Worm (Caenorhabditis elegans) whole organism, L1 larva: ENCODE measurements around the gene Y49F6B.9.

Source experiments
- C04F5.9 ChIP-seq: sonication (generic microtip); optimal IDR thresholded peaks from 2 replicates; lab custom pipeline; 2016; ENCODE audit warnings: missing genetic modification characterization, missing compliant biosample characterization
- C16A3.4 ChIP-seq: fragments of 150-350 bp; optimal IDR thresholded peaks from 2 replicates; lab custom pipeline; 2014; ENCODE audit warnings: missing biosample characterization, missing genetic modification characterization
- F16B12.6 ChIP-seq: fragments of 150-350 bp; optimal IDR thresholded peaks from 2 replicates; lab custom pipeline; 2014; ENCODE audit warnings: missing biosample characterization, missing genetic modification characterization
- blmp-1 ChIP-seq: fragments of 150-350 bp; optimal IDR thresholded peaks from 2 replicates; lab custom pipeline; 2014; ENCODE audit warnings: missing biosample characterization, missing genetic modification characterization
- ceh-82 ChIP-seq, 3 experiments: fragments of 150-350 bp in 1 of 3; sonication (generic microtip) in 2 of 3; optimal IDR thresholded peaks; 2 replicates each; lab custom pipeline; 2014 to 2017; ENCODE audit warnings: missing biosample characterization in 3 of 3, missing genetic modification characterization in 3 of 3
- ceh-88 ChIP-seq: fragments of 200-800 bp; sonication (Bioruptor generic); IDR thresholded peaks from 2 replicates; pipeline ENCODE4 v1.3.6; 2022; ENCODE audit warnings: missing genetic modification characterization, missing compliant biosample characterization
- dpl-1 ChIP-seq, 3 experiments: fragments of 150-350 bp in 2 of 3; sonication (generic microtip) in 1 of 3; optimal IDR thresholded peaks; 2 replicates each; lab custom pipeline; 2014 to 2017; ENCODE audit warnings: missing biosample characterization in 3 of 3, missing genetic modification characterization in 3 of 3, missing genetic modification reagents in 3 of 3
- dsc-1 ChIP-seq: sonication (generic microtip); optimal IDR thresholded peaks from 2 replicates; lab custom pipeline; 2016; ENCODE audit warnings: mild to moderate bottlenecking, missing genetic modification characterization, missing compliant biosample characterization
- efl-1 ChIP-seq, 4 experiments: fragments of 150-350 bp; optimal IDR thresholded peaks in 3 of 4; peaks in 1 of 4; 1 replicate in 1 of 4; 2 replicates in 3 of 4; lab custom pipeline; 2014; ENCODE audit warnings: missing biosample characterization in 2 of 4, missing genetic modification characterization in 2 of 4, missing genetic modification reagents in 2 of 4
- egl-13 ChIP-seq: sonication (generic microtip); optimal IDR thresholded peaks from 2 replicates; lab custom pipeline; 2016; ENCODE audit warnings: missing genotype, missing genetic modification reagents, missing genetic modification characterization, missing compliant biosample characterization
- fkh-10 ChIP-seq: sonication (generic microtip); optimal IDR thresholded peaks from 2 replicates; lab custom pipeline; 2017; ENCODE audit warnings: missing biosample characterization, missing genetic modification reagents, missing genetic modification characterization
- fkh-4 ChIP-seq: sonication (generic microtip); optimal IDR thresholded peaks from 2 replicates; lab custom pipeline; 2016; ENCODE audit warnings: missing compliant biosample characterization, missing genetic modification characterization, borderline replicate concordance
- fkh-8 ChIP-seq: sonication (generic microtip); optimal IDR thresholded peaks from 2 replicates; lab custom pipeline; 2016; ENCODE audit warnings: mild to moderate bottlenecking, missing genetic modification characterization, missing compliant biosample characterization
- fos-1 ChIP-seq: fragments of 150-350 bp; optimal IDR thresholded peaks from 2 replicates; lab custom pipeline; 2014; ENCODE audit warnings: missing biosample characterization, missing genetic modification characterization
- grh-1 ChIP-seq: fragments of 200-800 bp; sonication (Bioruptor generic); IDR thresholded peaks from 2 replicates; pipeline ENCODE4 v1.3.6; 2022; ENCODE audit warnings: missing genetic modification reagents, missing genetic modification characterization, missing compliant biosample characterization
- irx-1 ChIP-seq: sonication (generic microtip); optimal IDR thresholded peaks from 2 replicates; lab custom pipeline; 2016; ENCODE audit warnings: missing genetic modification characterization, missing compliant biosample characterization
- isw-1 ChIP-seq: fragments of 200-800 bp; sonication (Bioruptor generic); IDR thresholded peaks from 2 replicates; pipeline ENCODE4 v1.3.6; 2022; ENCODE audit warnings: missing genetic modification characterization, missing compliant biosample characterization
- lin-13 ChIP-seq: fragments of 150-350 bp; optimal IDR thresholded peaks from 2 replicates; lab custom pipeline; 2014; ENCODE audit warnings: missing biosample characterization, missing genetic modification reagents, missing genetic modification characterization
- lin-14 ChIP-seq: fragments of 200-800 bp; sonication (Bioruptor generic); optimal IDR thresholded peaks from 2 replicates; lab custom pipeline; 2018; ENCODE audit warnings: mild to moderate bottlenecking, missing genetic modification characterization, moderate library complexity, missing compliant biosample characterization
- lin-15B ChIP-seq: fragments of 150-350 bp; sonication (generic microtip); optimal IDR thresholded peaks from 3 replicates; lab custom pipeline; 2014; ENCODE audit warnings: missing biosample characterization, missing genetic modification characterization
- lin-35 ChIP-seq, 2 experiments: fragments of 150-350 bp; optimal IDR thresholded peaks; 2 replicates each; lab custom pipeline; 2014; ENCODE audit warnings: missing biosample characterization in 2 of 2, missing genetic modification characterization in 2 of 2, missing genetic modification reagents in 2 of 2
- lir-3 ChIP-seq: sonication (generic microtip); optimal IDR thresholded peaks from 2 replicates; lab custom pipeline; 2016; ENCODE audit warnings: mild to moderate bottlenecking, missing genetic modification characterization, moderate library complexity, missing compliant biosample characterization; ENCODE audit not compliant: poor library complexity
- lsy-2 ChIP-seq, 2 experiments: fragments of 150-350 bp; optimal IDR thresholded peaks; 2 replicates each; lab custom pipeline; 2014; ENCODE audit warnings: missing biosample characterization in 2 of 2, missing genetic modification characterization in 2 of 2
- mab-9 ChIP-seq: fragments of 200-800 bp; sonication (Bioruptor generic); IDR thresholded peaks from 2 replicates; pipeline ENCODE4 v1.3.6; 2022; ENCODE audit warnings: missing genetic modification reagents, missing genetic modification characterization, missing compliant biosample characterization
- mdl-1 ChIP-seq, 2 experiments: fragments of 150-350 bp; optimal IDR thresholded peaks; 2 replicates each; lab custom pipeline; 2014 to 2017; ENCODE audit warnings: missing biosample characterization in 2 of 2, missing genetic modification characterization in 2 of 2, inconsistent platforms in 1 of 2
- mep-1 ChIP-seq: fragments of 150-350 bp; optimal IDR thresholded peaks from 2 replicates; lab custom pipeline; 2014; ENCODE audit warnings: missing biosample characterization, missing genetic modification characterization
- nhr-19 ChIP-seq: fragments of 200-800 bp; sonication (Bioruptor generic); conservative IDR thresholded peaks from 2 replicates; pipeline ENCODE4 v1.3.6; 2022; ENCODE audit warnings: missing genetic modification characterization, missing compliant biosample characterization
- nhr-20 ChIP-seq: sonication (generic microtip); optimal IDR thresholded peaks from 2 replicates; lab custom pipeline; 2016; ENCODE audit warnings: mild to moderate bottlenecking, missing genetic modification characterization, missing compliant biosample characterization
- nhr-237 ChIP-seq: fragments of 150-350 bp; optimal IDR thresholded peaks from 2 replicates; lab custom pipeline; 2014; ENCODE audit warnings: missing biosample characterization, missing genetic modification characterization
- nhr-47 ChIP-seq: sonication (generic microtip); optimal IDR thresholded peaks from 2 replicates; lab custom pipeline; 2016; ENCODE audit warnings: mild to moderate bottlenecking, missing genetic modification characterization, moderate library complexity, missing compliant biosample characterization
- nhr-71 ChIP-seq: sonication (generic microtip); optimal IDR thresholded peaks from 2 replicates; lab custom pipeline; 2016; ENCODE audit warnings: mild to moderate bottlenecking, missing genetic modification characterization, moderate library complexity, missing compliant biosample characterization
- nhr-77 ChIP-seq: fragments of 150-350 bp; optimal IDR thresholded peaks from 2 replicates; lab custom pipeline; 2014; ENCODE audit warnings: missing biosample characterization, missing genetic modification characterization
- nhr-85 ChIP-seq: sonication (generic microtip); peaks from one replicate; lab custom pipeline; 2016; ENCODE audit warnings: missing genetic modification characterization, inconsistent platforms, missing compliant biosample characterization
- nhr-90 ChIP-seq: sonication (generic microtip); optimal IDR thresholded peaks from 2 replicates; lab custom pipeline; 2016; ENCODE audit warnings: mild to moderate bottlenecking, missing genetic modification characterization, missing compliant biosample characterization; ENCODE audit not compliant: poor library complexity
- pax-3 ChIP-seq: fragments of 200-800 bp; sonication (Bioruptor generic); optimal IDR thresholded peaks from 2 replicates; lab custom pipeline; 2018; ENCODE audit warnings: mild to moderate bottlenecking, missing genetic modification characterization, moderate library complexity, missing compliant biosample characterization
- rnt-1 ChIP-seq: sonication (generic microtip); optimal IDR thresholded peaks from 2 replicates; lab custom pipeline; 2016; ENCODE audit warnings: mild to moderate bottlenecking, missing genetic modification characterization, moderate library complexity, missing compliant biosample characterization
- snpc-4 ChIP-seq: fragments of 150-350 bp; optimal IDR thresholded peaks from 2 replicates; lab custom pipeline; 2014; ENCODE audit warnings: missing biosample characterization, missing genetic modification characterization
- snu-23 ChIP-seq: sonication (generic microtip); optimal IDR thresholded peaks from 2 replicates; lab custom pipeline; 2016; ENCODE audit warnings: missing genetic modification characterization, missing compliant biosample characterization
- swsn-7 ChIP-seq: sonication (generic microtip); optimal IDR thresholded peaks from 2 replicates; lab custom pipeline; 2016; ENCODE audit warnings: missing genetic modification characterization, missing compliant biosample characterization
- tbx-2 ChIP-seq: sonication (generic microtip); optimal IDR thresholded peaks from 2 replicates; lab custom pipeline; 2016; ENCODE audit warnings: missing genetic modification characterization, missing compliant biosample characterization
- unc-86 ChIP-seq: sonication (generic microtip); optimal IDR thresholded peaks from 2 replicates; lab custom pipeline; 2016; ENCODE audit warnings: missing genetic modification characterization, missing compliant biosample characterization
- unc-98 ChIP-seq: fragments of 200-800 bp; sonication (Bioruptor generic); IDR thresholded peaks from 2 replicates; pipeline ENCODE4 v1.3.6; 2022; ENCODE audit warnings: missing genetic modification characterization, missing compliant biosample characterization
- xbp-1 ChIP-seq: sonication (generic microtip); optimal IDR thresholded peaks from 2 replicates; lab custom pipeline; 2016; ENCODE audit warnings: missing genetic modification characterization, missing compliant biosample characterization

Gene Y49F6B.9

DNA sequence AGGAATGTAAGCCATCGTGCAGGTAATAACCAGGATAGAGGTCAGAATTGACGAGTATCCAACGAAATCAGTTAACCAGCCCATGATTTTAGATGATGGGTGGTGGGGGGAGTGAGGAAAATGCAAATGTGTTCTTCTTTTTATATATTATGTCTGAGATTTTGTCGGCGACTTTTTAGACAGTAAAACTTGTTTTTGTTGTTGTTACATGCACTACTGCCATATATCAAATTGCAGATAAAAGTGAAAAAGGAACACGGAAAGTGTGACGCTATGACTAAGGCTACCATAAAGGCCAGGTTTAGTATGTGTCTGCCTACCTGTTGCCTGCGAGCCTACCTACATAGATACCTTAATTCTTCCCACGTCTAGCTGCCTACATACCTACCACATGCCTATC, 24.9 kb upstream of the Y49F6B.9 start, which contains the start of gene col-72:
col-72 (minus strand) TSS at position 101 of the 400 bp plus-strand sequence.
- no peak for TF ChIP-seq lsy-2 (tag; optimal IDR thresholded peaks at IDR 0.05; lab: Kevin White, UChicago)
- TF ChIP-seq efl-1 (optimal IDR thresholded peaks at IDR 0.05; lab: Kevin White, UChicago) = no peak
- TF ChIP-seq efl-1 (GFP tag; optimal IDR thresholded peaks at IDR 0.05 in 1 of 2; lab: Kevin White, UChicago) = peak in 1 of 2 experiments; percentile 50
- TF ChIP-seq, all 84 proteins: peak for 1

DNA sequence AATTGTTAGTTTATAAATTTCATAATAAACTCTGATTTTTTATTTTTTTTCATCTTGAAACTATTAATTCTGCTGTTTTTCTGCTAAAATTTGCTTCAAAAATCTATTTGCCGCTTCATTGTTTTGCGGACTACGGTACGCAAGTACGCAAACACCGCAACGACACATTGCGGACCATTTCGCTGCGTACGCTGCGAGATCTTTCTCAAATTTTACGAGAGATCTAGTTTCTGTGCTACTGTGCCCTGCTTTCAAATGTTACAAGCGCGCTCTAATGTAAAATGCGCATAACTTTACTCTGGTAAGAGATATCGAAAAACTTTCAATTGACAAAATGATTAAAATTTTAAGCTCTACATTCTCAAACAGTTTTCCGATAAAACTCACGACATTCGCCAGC, 24.4 kb upstream of the Y49F6B.9 start:
- TF ChIP-seq fkh-8 (tag; lab: Kevin White, UChicago) (peak; percentile 79), nhr-19 (GFP tag; lab: Robert Waterston, UW) (peak; percentile 88), mdl-1 (tag; optimal IDR thresholded peaks at IDR 0.05; lab: Kevin White, UChicago) (peak in 1 of 2 experiments; percentile 27), snu-23 (GFP tag; lab: Kevin White, UChicago) (peak; percentile 85), mab-9 (peak; percentile 60; the same call in 1 of the 2 replicates), rnt-1 (tag; lab: Kevin White, UChicago) (peak; percentile 73), nhr-20 (tag; lab: Kevin White, UChicago) (peak; percentile 79), C04F5.9 (tag; lab: Kevin White, UChicago) (peak; percentile 68), lin-15B (tag; lab: Kevin White, UChicago) (peak; percentile 84), nhr-71 (tag; lab: Kevin White, UChicago) (peak; percentile 88), unc-98 (GFP tag; lab: Robert Waterston, UW) (peak; percentile 57; the same call in 1 of the 2 replicates), pax-3 (peak; percentile 77), ceh-82 (tag; optimal IDR thresholded peaks at IDR 0.05; lab: Kevin White, UChicago) (peak in 2 of 3 experiments; percentile 50 to 54), ceh-88 (GFP tag; lab: Robert Waterston, UW) (peak; percentile 82), xbp-1 (tag; lab: Kevin White, UChicago) (peak; percentile 69), mep-1 (tag; lab: Kevin White, UChicago) (peak; percentile 45), nhr-237 (tag; lab: Kevin White, UChicago) (peak; percentile 34), fos-1 (tag; lab: Kevin White, UChicago) (peak; percentile 25), isw-1 (GFP tag; lab: Robert Waterston, UW) (peak; percentile 81), snpc-4 (tag; lab: Kevin White, UChicago) (peak; percentile 13), lin-13 (GFP tag; lab: Kevin White, UChicago) (peak; percentile 61), egl-13 (tag; lab: Kevin White, UChicago) (peak; percentile 45), nhr-85 (tag; lab: Kevin White, UChicago) (peak; percentile 70), nhr-47 (peak; percentile 84), lin-14 (peak; percentile 81), dsc-1 (tag; lab: Kevin White, UChicago) (peak; percentile 58), unc-86 (tag; lab: Kevin White, UChicago) (peak; percentile 57), C16A3.4 (peak; percentile 51), irx-1 (tag; lab: Kevin White, UChicago) (peak; percentile 39), lin-35 (GFP tag; optimal IDR thresholded peaks at IDR 0.05; lab: Kevin White, UChicago) (peak; percentile 67 to 75), blmp-1 (tag; lab: Kevin White, UChicago) (peak; percentile 15), efl-1 (optimal IDR thresholded peaks at IDR 0.05; lab: Kevin White, UChicago) (peak; percentile 71 to 79), efl-1 (GFP tag; optimal IDR thresholded peaks at IDR 0.05 in 1 of 2; lab: Kevin White, UChicago) (peak; percentile 66 to 97), F16B12.6 (peak; percentile 80), nhr-77 (peak; percentile 87), nhr-90 (tag; lab: Kevin White, UChicago) (peak; percentile 40), lir-3 (tag; lab: Kevin White, UChicago) (peak; percentile 76), dpl-1 (GFP tag; optimal IDR thresholded peaks at IDR 0.05; lab: Kevin White, UChicago) (peak; percentile 47 to 73 (median 67)), fkh-4 (tag; lab: Kevin White, UChicago) (peak; percentile 18), swsn-7 (tag; lab: Kevin White, UChicago) (peak; percentile 73), tbx-2 (tag; lab: Kevin White, UChicago) (peak; percentile 74), lsy-2 (tag; optimal IDR thresholded peaks at IDR 0.05; lab: Kevin White, UChicago) (peak; percentile 94 to 97), fkh-10 (peak; percentile 43), grh-1 (GFP tag; lab: Robert Waterston, UW) (peak; percentile 83)
- TF ChIP-seq, all 84 proteins: peak for 43; not testable (repeated sequence) for 41
